Fruit fly (Drosophila melanogaster) whole organism, embryonic: ENCODE results near the gene CG14352.

Experiments used
- ATbp ChIP-seq: fragments of 200-800 bp; sonication (Bioruptor generic); optimal IDR thresholded peaks from 2 replicates; lab custom pipeline; 2017; ENCODE audit warnings: missing biosample characterization, mild to moderate bottlenecking, missing genetic modification characterization, missing genetic modification reagents
- Antp ChIP-seq: fragments of 200-800 bp; sonication (Bioruptor generic); optimal IDR thresholded peaks from 3 replicates; lab custom pipeline; 2016; ENCODE audit warnings: missing biosample characterization, missing genetic modification characterization
- Bteb2 ChIP-seq: fragments of 200-800 bp; sonication (Bioruptor generic); optimal IDR thresholded peaks from 2 replicates; lab custom pipeline; 2016; ENCODE audit warnings: missing biosample characterization, missing genetic modification characterization
- CG1024 ChIP-seq: fragments of 200-800 bp; sonication (Bioruptor generic); IDR thresholded peaks from 2 replicates; pipeline ENCODE4 v1.3.6; 2022; ENCODE audit warnings: missing biosample characterization, missing genetic modification characterization
- CG11398 ChIP-seq: fragments of 200-800 bp; sonication (Bioruptor generic); optimal IDR thresholded peaks from 2 replicates; lab custom pipeline; 2016; ENCODE audit warnings: missing biosample characterization, missing genetic modification characterization
- CG11696 ChIP-seq: fragments of 200-800 bp; sonication (Bioruptor generic); IDR thresholded peaks from 2 replicates; pipeline ENCODE4 v1.3.6; 2022; ENCODE audit warnings: missing biosample characterization, missing genetic modification characterization
- CG12071 ChIP-seq: fragments of 200-800 bp; sonication (Bioruptor generic); optimal IDR thresholded peaks from 3 replicates; lab custom pipeline; 2018; ENCODE audit warnings: missing biosample characterization, mild to moderate bottlenecking, missing genetic modification characterization
- CG13123 ChIP-seq: fragments of 200-800 bp; sonication (Bioruptor generic); optimal IDR thresholded peaks from 2 replicates; lab custom pipeline; 2016; ENCODE audit warnings: missing biosample characterization, missing genetic modification characterization
- CG1647 ChIP-seq: fragments of 200-800 bp; sonication (Bioruptor generic); optimal IDR thresholded peaks from 3 replicates; lab custom pipeline; 2016; ENCODE audit warnings: missing biosample characterization, missing genetic modification characterization
- CG17568 ChIP-seq: fragments of 200-800 bp; sonication (Bioruptor generic); optimal IDR thresholded peaks from 2 replicates; lab custom pipeline; 2018; ENCODE audit warnings: missing biosample characterization, mild to moderate bottlenecking, missing genetic modification characterization, moderate library complexity
- CG1792 ChIP-seq: fragments of 200-800 bp; sonication (Bioruptor generic); optimal IDR thresholded peaks from 2 replicates; lab custom pipeline; 2016; ENCODE audit warnings: missing biosample characterization, missing genetic modification characterization
- CG31388 ChIP-seq: fragments of 200-800 bp; sonication (Bioruptor generic); optimal IDR thresholded peaks from 2 replicates; lab custom pipeline; 2016; ENCODE audit warnings: missing biosample characterization, missing genetic modification characterization
- CG3847 ChIP-seq: fragments of 200-800 bp; sonication (Bioruptor generic); IDR thresholded peaks from 2 replicates; pipeline ENCODE4 v1.3.6; 2022; ENCODE audit warnings: missing biosample characterization, missing genetic modification characterization
- CG6813 ChIP-seq: fragments of 200-800 bp; sonication (Bioruptor generic); optimal IDR thresholded peaks from 2 replicates; lab custom pipeline; 2017; ENCODE audit warnings: missing biosample characterization, missing genetic modification characterization, mild to moderate bottlenecking, moderate library complexity, missing genetic modification reagents
- CG6854 ChIP-seq: fragments of 200-800 bp; sonication (Bioruptor generic); optimal IDR thresholded peaks from 3 replicates; lab custom pipeline; 2017; ENCODE audit warnings: missing biosample characterization, mild to moderate bottlenecking, missing genetic modification characterization
- CG8281 ChIP-seq: fragments of 200-800 bp; sonication (Bioruptor generic); optimal IDR thresholded peaks from 2 replicates; lab custom pipeline; 2018; ENCODE audit warnings: missing biosample characterization, mild to moderate bottlenecking, missing genetic modification characterization, moderate library complexity
- CG9215 ChIP-seq: fragments of 200-800 bp; sonication (Bioruptor generic); IDR thresholded peaks from 2 replicates; pipeline ENCODE4 v1.3.6; 2022; ENCODE audit warnings: missing biosample characterization, missing genetic modification characterization
- CG9609 ChIP-seq: fragments of 200-800 bp; sonication (Bioruptor generic); optimal IDR thresholded peaks from 3 replicates; lab custom pipeline; 2016; ENCODE audit warnings: missing biosample characterization, missing genetic modification characterization
- CTCF ChIP-seq: fragments of 200-800 bp; sonication (Bioruptor generic); optimal IDR thresholded peaks from 2 replicates; lab custom pipeline; 2017; ENCODE audit warnings: missing biosample characterization, mild to moderate bottlenecking, missing genetic modification characterization, moderate library complexity
- Hmr ChIP-seq: fragments of 200-800 bp; sonication (Bioruptor generic); optimal IDR thresholded peaks from 3 replicates; lab custom pipeline; 2017; ENCODE audit warnings: mild to moderate bottlenecking, missing biosample characterization, missing genetic modification reagents, missing genetic modification characterization
- Meics ChIP-seq: fragments of 200-800 bp; sonication (Bioruptor generic); optimal IDR thresholded peaks from 2 replicates; lab custom pipeline; 2017; ENCODE audit warnings: missing biosample characterization, mild to moderate bottlenecking, missing genetic modification characterization
- Nf-YA ChIP-seq: fragments of 200-800 bp; sonication (Bioruptor generic); IDR thresholded peaks from 2 replicates; pipeline ENCODE4 v1.3.6; 2022; ENCODE audit warnings: missing biosample characterization, missing genetic modification characterization
- Oaz ChIP-seq: fragments of 200-800 bp; sonication (Bioruptor generic); IDR thresholded peaks from 2 replicates; pipeline ENCODE4 v1.3.6; 2022; ENCODE audit warnings: missing biosample characterization, missing genetic modification characterization
- Ptx1 ChIP-seq: fragments of 200-800 bp; sonication (Bioruptor generic); IDR thresholded peaks from 2 replicates; pipeline ENCODE4 v1.3.6; 2022; ENCODE audit warnings: missing biosample characterization, missing genetic modification characterization
- Rfx ChIP-seq: fragments of 200-800 bp; sonication (Bioruptor generic); IDR thresholded peaks from 2 replicates; pipeline ENCODE4 v1.3.6; 2022; ENCODE audit warnings: missing biosample characterization, missing genetic modification characterization
- Usf ChIP-seq: fragments of 200-800 bp; sonication (Bioruptor generic); optimal IDR thresholded peaks from 2 replicates; lab custom pipeline; 2017; ENCODE audit warnings: missing genotype, missing biosample characterization, missing genetic modification characterization
- ac ChIP-seq: fragments of 200-800 bp; sonication (Bioruptor generic); optimal IDR thresholded peaks from 3 replicates; lab custom pipeline; 2017; ENCODE audit warnings: missing biosample characterization, mild to moderate bottlenecking, missing genetic modification characterization
- amos ChIP-seq: fragments of 200-800 bp; sonication (Bioruptor generic); IDR thresholded peaks from 2 replicates; pipeline ENCODE4 v1.3.6; 2022; ENCODE audit warnings: missing biosample characterization, missing genetic modification characterization; ENCODE audit not compliant: partially characterized antibody
- cato ChIP-seq: fragments of 200-800 bp; sonication (Bioruptor generic); optimal IDR thresholded peaks from 2 replicates; lab custom pipeline; 2016; ENCODE audit warnings: missing biosample characterization, missing genetic modification characterization, borderline replicate concordance
- chinmo ChIP-seq: fragments of 200-800 bp; sonication (Bioruptor generic); IDR thresholded peaks from 4 replicates; pipeline ENCODE4 v1.3.6; 2022; ENCODE audit warnings: missing biosample characterization, missing genetic modification characterization; ENCODE audit not compliant: partially characterized antibody
- ci ChIP-seq: fragments of 200-800 bp; sonication (Bioruptor generic); IDR thresholded peaks from 3 replicates; pipeline ENCODE4 v1.3.6; 2022; ENCODE audit warnings: missing biosample characterization, missing genetic modification characterization
- corto ChIP-seq: fragments of 200-800 bp; sonication (Bioruptor generic); optimal IDR thresholded peaks from 2 replicates; lab custom pipeline; 2016; ENCODE audit warnings: missing biosample characterization, mild to moderate bottlenecking, missing genetic modification characterization, moderate library complexity
- dmrt99B ChIP-seq: fragments of 200-800 bp; sonication (Bioruptor generic); optimal IDR thresholded peaks from 2 replicates; lab custom pipeline; 2018; ENCODE audit warnings: missing biosample characterization, mild to moderate bottlenecking, missing genetic modification characterization, moderate library complexity
- esg ChIP-seq: fragments of 200-800 bp; sonication (Bioruptor generic); conservative IDR thresholded peaks from 2 replicates; pipeline ENCODE4 v1.3.6; 2022; ENCODE audit warnings: missing biosample characterization, missing genetic modification characterization
- grau ChIP-seq: fragments of 200-800 bp; optimal IDR thresholded peaks from 3 replicates; lab custom pipeline; 2019; ENCODE audit warnings: missing biosample characterization, mild to moderate bottlenecking, missing genetic modification characterization, moderate library complexity
- gsb-n ChIP-seq: fragments of 200-800 bp; sonication (Bioruptor generic); optimal IDR thresholded peaks from 3 replicates; lab custom pipeline; 2018; ENCODE audit warnings: missing biosample characterization, mild to moderate bottlenecking, missing genetic modification characterization
- gt ChIP-seq: fragments of 200-800 bp; sonication (Bioruptor generic); IDR thresholded peaks from 2 replicates; pipeline ENCODE4 v1.3.6; 2022; ENCODE audit warnings: missing biosample characterization, missing genetic modification characterization
- lab ChIP-seq: fragments of 200-800 bp; sonication (Bioruptor generic); optimal IDR thresholded peaks from 3 replicates; lab custom pipeline; 2017; ENCODE audit warnings: missing biosample characterization, missing genetic modification characterization, mild to moderate bottlenecking, moderate library complexity, missing genetic modification reagents
- lbe ChIP-seq: fragments of 200-800 bp; sonication (Bioruptor generic); optimal IDR thresholded peaks from 2 replicates; lab custom pipeline; 2016; ENCODE audit warnings: missing biosample characterization, mild to moderate bottlenecking, missing genetic modification characterization
- lola ChIP-seq, 3 experiments: fragments of >200 bp in 2 of 3; fragments of 200-800 bp in 1 of 3; sonication (Bioruptor generic) in 1 of 3; optimal IDR thresholded peaks; 2 replicates each; lab custom pipeline; 2017 to 2019; ENCODE audit warnings: missing biosample characterization in 3 of 3, missing genetic modification characterization in 3 of 3, mild to moderate bottlenecking in 1 of 3, moderate library complexity in 1 of 3
- pan ChIP-seq, 4 experiments: fragments of >200 bp in 3 of 4; fragments of 200-800 bp in 1 of 4; sonication (Bioruptor generic) in 1 of 4; optimal IDR thresholded peaks in 3 of 4; IDR thresholded peaks in 1 of 4; 2 replicates each; pipeline versions ENCODE4 v1.3.6 to Lab custom; 2017 to 2022; ENCODE audit warnings: missing biosample characterization in 2 of 4, missing genetic modification characterization in 2 of 4, mixed read lengths in 1 of 4
- repo ChIP-seq: fragments of 200-800 bp; sonication (Bioruptor generic); optimal IDR thresholded peaks from 2 replicates; lab custom pipeline; 2016; ENCODE audit warnings: missing biosample characterization, missing genetic modification characterization
- sc ChIP-seq, 3 experiments: fragments of >200 bp in 2 of 3; fragments of 200-800 bp in 1 of 3; sonication (Bioruptor generic) in 1 of 3; optimal IDR thresholded peaks; 2 replicates in 2 of 3; 3 replicates in 1 of 3; lab custom pipeline; 2017; ENCODE audit warnings: mild to moderate bottlenecking in 1 of 3, missing biosample characterization in 1 of 3, missing genetic modification characterization in 1 of 3, missing genetic modification reagents in 1 of 3
- sens-2 ChIP-seq: fragments of 200-800 bp; sonication (Bioruptor generic); IDR thresholded peaks from 2 replicates; pipeline ENCODE4 v1.3.6; 2022; ENCODE audit warnings: missing biosample characterization, missing genetic modification characterization
- seq ChIP-seq: fragments of 200-800 bp; sonication (Bioruptor generic); IDR thresholded peaks from 2 replicates; pipeline ENCODE4 v1.3.6; 2022; ENCODE audit warnings: missing biosample characterization, missing genetic modification characterization
- tgo ChIP-seq: fragments of 200-800 bp; sonication (Bioruptor generic); IDR thresholded peaks from 3 replicates; pipeline ENCODE4 v1.3.6; 2022; ENCODE audit warnings: missing biosample characterization, missing genetic modification characterization
- tio ChIP-seq: fragments of 200-800 bp; sonication (Bioruptor generic); optimal IDR thresholded peaks from 2 replicates; lab custom pipeline; 2017; ENCODE audit warnings: missing biosample characterization, missing genetic modification characterization, inconsistent platforms
- unpg ChIP-seq: fragments of 200-800 bp; sonication (Bioruptor generic); optimal IDR thresholded peaks from 3 replicates; lab custom pipeline; 2018; ENCODE audit warnings: missing biosample characterization, mild to moderate bottlenecking, missing genetic modification characterization, moderate library complexity
- usp ChIP-seq: fragments of >200 bp; optimal IDR thresholded peaks from 2 replicates; lab custom pipeline; 2017; ENCODE audit warnings: missing biosample characterization, missing genetic modification characterization
- yki ChIP-seq: fragments of >200 bp; optimal IDR thresholded peaks from 3 replicates; lab custom pipeline; 2018
- z ChIP-seq: fragments of 200-800 bp; sonication (Bioruptor generic); IDR thresholded peaks from 3 replicates; pipeline ENCODE4 v1.3.6; 2022; ENCODE audit warnings: missing biosample characterization, missing genetic modification characterization
- zf30C ChIP-seq: fragments of 200-800 bp; sonication (Bioruptor generic); optimal IDR thresholded peaks from 3 replicates; lab custom pipeline; 2018; ENCODE audit warnings: missing biosample characterization, mild to moderate bottlenecking, missing genetic modification characterization

CG14352 gene

dm6 chr2L:1620797-1621196, 9.6 kb downstream of the CG14352 start (continued):
- TF ChIP-seq CG6854 (GFP tag; lab: Kevin White, UChicago) (peak; percentile 70), CG8281 (tag; lab: Kevin White, UChicago) (no peak), lola (GFP tag; optimal IDR thresholded peaks at IDR 0.05; lab: Kevin White, UChicago) (no peak), lab (GFP tag; lab: Kevin White, UChicago) (peak; percentile 87), ci (GFP tag; lab: Robert Waterston, UW) (peak; percentile 77; the same call in 2 of the 3 replicates), sens-2 (0 out of 2 replicates have a peak, but pooled peaks have one; percentile 12), CG1647 (peak; percentile 44), CG11696 (no peak), ac (no peak), sc (optimal IDR thresholded peaks at IDR 0.05; lab: Kevin White, UChicago) (no peak), sc (GFP tag; optimal IDR thresholded peaks at IDR 0.05; lab: Kevin White, UChicago) (peak; percentile 3), tio (GFP tag; lab: Kevin White, UChicago) (peak; percentile 36), Meics (peak; percentile 77), esg (peak; percentile 42; the same call in 1 of the 2 replicates), corto (GFP tag; lab: Kevin White, UChicago) (no peak), Nf-YA (GFP tag; lab: Robert Waterston, UW) (peak; percentile 48; the same call in 1 of the 2 replicates), CG13123 (GFP tag; lab: Kevin White, UChicago) (no peak), Rfx (GFP tag; lab: Robert Waterston, UW) (peak; percentile 71), unpg (peak; percentile 71), gsb-n (tag; lab: Kevin White, UChicago) (peak; percentile 23), yki (no peak), Hmr (GFP tag; lab: Kevin White, UChicago) (peak; percentile 87), zf30C (peak; percentile 49), CG9609 (GFP tag; lab: Kevin White, UChicago) (peak; percentile 55), Bteb2 (GFP tag; lab: Kevin White, UChicago) (no peak), CG1024 (GFP tag; lab: Robert Waterston, UW) (peak; percentile 63), CG17568 (GFP tag; lab: Kevin White, UChicago) (no peak), CG12071 (GFP tag; lab: Kevin White, UChicago) (peak; percentile 46), ATbp (GFP tag; lab: Kevin White, UChicago) (peak; percentile 71), amos (GFP tag; lab: Robert Waterston, UW) (no peak), CG3847 (GFP tag; lab: Robert Waterston, UW) (peak; percentile 59; the same call in 1 of the 2 replicates), gt (0 out of 2 replicates have a peak, but pooled peaks have one; percentile 35), grau (tag; lab: Kevin White, UChicago) (peak; percentile 70), CG31388 (no peak)

- TF ChIP-seq Usf = no peak
- peak; percentile 79 for TF ChIP-seq dmrt99B (tag; lab: Kevin White, UChicago)
- TF ChIP-seq CTCF (GFP tag; lab: Kevin White, UChicago) = no peak
- peak; percentile 83 for TF ChIP-seq CG9215 (GFP tag; lab: Robert Waterston, UW)
- peak; percentile 51 for TF ChIP-seq CG1647
- peak; percentile 80 for TF ChIP-seq CG1792 (GFP tag; lab: Kevin White, UChicago)
- TF ChIP-seq chinmo = 0 out of 4 replicates have a peak, but pooled peaks have one; percentile 24
- peak; percentile 23 for TF ChIP-seq repo
- peak; percentile 86 for TF ChIP-seq tgo
- TF ChIP-seq lbe = no peak
- peak; percentile 11 for TF ChIP-seq cato (GFP tag; lab: Kevin White, UChicago)
- no peak for TF ChIP-seq usp (GFP tag; lab: Kevin White, UChicago)
- TF ChIP-seq CG6813 (GFP tag; lab: Kevin White, UChicago) = peak; percentile 67
- TF ChIP-seq Oaz (GFP tag; lab: Robert Waterston, UW) = peak; percentile 81
- no peak for TF ChIP-seq z (GFP tag; lab: Robert Waterston, UW)
- no peak for TF ChIP-seq pan (optimal IDR thresholded peaks at IDR 0.05; lab: Kevin White, UChicago)
- TF ChIP-seq pan (GFP tag; optimal IDR thresholded peaks at IDR 0.05 in 1 of 2, IDR thresholded peaks at IDR 0.05 in 1 of 2) = peak in 1 of 2 experiments; percentile 90
- TF ChIP-seq seq = peak; percentile 90
- peak; percentile 85 for TF ChIP-seq Antp (GFP tag; lab: Kevin White, UChicago)
- peak; percentile 55 for TF ChIP-seq CG11398 (GFP tag; lab: Kevin White, UChicago)
- peak; percentile 91 for TF ChIP-seq Ptx1 (GFP tag; lab: Robert Waterston, UW)
Observed at dm6 chr2L:1624750-1625149, 13.5 kb downstream of the CG14352 start.
